Fruit fly (Drosophila melanogaster) whole organism, embryonic: ENCODE data around the gene CG33939.

Experiments
- C15 ChIP-seq: fragments of 200-800 bp; sonication (Bioruptor generic); IDR thresholded peaks from 3 replicates; pipeline ENCODE4 v1.3.6; 2022; ENCODE audit warnings: missing biosample characterization, missing genetic modification characterization
- CG10431 ChIP-seq: fragments of 200-800 bp; sonication (Bioruptor generic); optimal IDR thresholded peaks from 3 replicates; lab custom pipeline; 2018; ENCODE audit warnings: missing biosample characterization, mild to moderate bottlenecking, missing genetic modification characterization
- CG10462 ChIP-seq: fragments of 200-800 bp; sonication (Bioruptor generic); optimal IDR thresholded peaks from 2 replicates; lab custom pipeline; 2016; ENCODE audit warnings: missing biosample characterization, missing genetic modification characterization
- CG10565 ChIP-seq: fragments of 200-800 bp; sonication (Bioruptor generic); optimal IDR thresholded peaks from 3 replicates; lab custom pipeline; 2016; ENCODE audit warnings: missing biosample characterization, mild to moderate bottlenecking, missing genetic modification characterization
- CG12391 ChIP-seq: fragments of 200-800 bp; sonication (Bioruptor generic); optimal IDR thresholded peaks from 3 replicates; lab custom pipeline; 2018; ENCODE audit warnings: missing biosample characterization, mild to moderate bottlenecking, missing genetic modification characterization, moderate library complexity
- CG13296 ChIP-seq: fragments of 200-800 bp; sonication (Bioruptor generic); optimal IDR thresholded peaks from 3 replicates; lab custom pipeline; 2018; ENCODE audit warnings: missing biosample characterization, mild to moderate bottlenecking, missing genetic modification characterization
- CG17568 ChIP-seq: fragments of 200-800 bp; sonication (Bioruptor generic); optimal IDR thresholded peaks from 2 replicates; lab custom pipeline; 2018; ENCODE audit warnings: missing biosample characterization, mild to moderate bottlenecking, missing genetic modification characterization, moderate library complexity
- CG18262 ChIP-seq: fragments of 200-800 bp; optimal IDR thresholded peaks from 3 replicates; lab custom pipeline; 2019; ENCODE audit warnings: missing biosample characterization, mild to moderate bottlenecking, missing genetic modification characterization, moderate library complexity
- CG2889 ChIP-seq: fragments of 200-800 bp; sonication (Bioruptor generic); IDR thresholded peaks from 3 replicates; pipeline ENCODE4 v1.3.6; 2022; ENCODE audit warnings: missing biosample characterization, missing genetic modification characterization
- CG42726 ChIP-seq: fragments of 200-800 bp; sonication (Bioruptor generic); IDR thresholded peaks from 2 replicates; pipeline ENCODE4 v1.3.6; 2022; ENCODE audit warnings: missing biosample characterization, missing genetic modification characterization; ENCODE audit not compliant: partially characterized antibody
- CG4282 ChIP-seq: fragments of 200-800 bp; sonication (Bioruptor generic); optimal IDR thresholded peaks from 2 replicates; lab custom pipeline; 2016; ENCODE audit warnings: missing biosample characterization, missing genetic modification characterization
- CG5245 ChIP-seq: fragments of 200-800 bp; sonication (Bioruptor generic); optimal IDR thresholded peaks from 3 replicates; lab custom pipeline; 2016; ENCODE audit warnings: missing biosample characterization, missing genetic modification characterization
- CG6683 ChIP-seq: fragments of 200-800 bp; sonication (Bioruptor generic); optimal IDR thresholded peaks from 2 replicates; lab custom pipeline; 2017; ENCODE audit warnings: missing biosample characterization, mild to moderate bottlenecking, missing genetic modification characterization, missing genetic modification reagents
- CG8089 ChIP-seq: fragments of 200-800 bp; sonication (Bioruptor generic); optimal IDR thresholded peaks from 3 replicates; lab custom pipeline; 2016; ENCODE audit warnings: missing biosample characterization, missing genetic modification characterization
- CG8290 ChIP-seq, 3 experiments: fragments of 200-800 bp; sonication (Bioruptor generic); optimal IDR thresholded peaks; 2 replicates each; lab custom pipeline; 2016 to 2019; ENCODE audit warnings: missing biosample characterization in 3 of 3, missing genetic modification characterization in 3 of 3, mild to moderate bottlenecking in 2 of 3, moderate library complexity in 1 of 3
- CG8388 ChIP-seq: fragments of 200-800 bp; sonication (Bioruptor generic); optimal IDR thresholded peaks from 2 replicates; lab custom pipeline; 2019; ENCODE audit warnings: missing biosample characterization, mild to moderate bottlenecking, missing genetic modification characterization, moderate library complexity
- CG9797 ChIP-seq: fragments of 200-800 bp; sonication (Bioruptor generic); optimal IDR thresholded peaks from 3 replicates; lab custom pipeline; 2018; ENCODE audit warnings: missing biosample characterization, mild to moderate bottlenecking, missing genetic modification characterization
- CG9817 ChIP-seq: fragments of 200-800 bp; sonication (Bioruptor generic); optimal IDR thresholded peaks from 2 replicates; lab custom pipeline; 2018; ENCODE audit warnings: missing biosample characterization, mild to moderate bottlenecking, missing genetic modification characterization, moderate library complexity
- CrebB ChIP-seq: fragments of 200-800 bp; sonication (Bioruptor generic); optimal IDR thresholded peaks from 3 replicates; lab custom pipeline; 2018; ENCODE audit warnings: missing biosample characterization, mild to moderate bottlenecking, missing genetic modification characterization
- Dip2 ChIP-seq: fragments of 200-800 bp; sonication (Bioruptor generic); IDR thresholded peaks from 2 replicates; pipeline ENCODE4 v1.3.6; 2022; ENCODE audit warnings: missing biosample characterization, missing genetic modification characterization
- Doc2 ChIP-seq: fragments of 200-800 bp; sonication (Bioruptor generic); IDR thresholded peaks from 2 replicates; pipeline ENCODE4 v1.3.6; 2022; ENCODE audit warnings: missing biosample characterization, missing genetic modification characterization
- Dref ChIP-seq: fragments of 200-800 bp; sonication (Bioruptor generic); IDR thresholded peaks from 2 replicates; pipeline ENCODE4 v1.3.6; 2022; ENCODE audit warnings: missing biosample characterization, missing genetic modification characterization
- Gsc ChIP-seq: fragments of 200-800 bp; sonication (Bioruptor generic); IDR thresholded peaks from 2 replicates; pipeline ENCODE4 v1.3.6; 2022; ENCODE audit warnings: missing biosample characterization, missing genetic modification characterization
- Hand ChIP-seq: fragments of 200-800 bp; sonication (Bioruptor generic); optimal IDR thresholded peaks from 2 replicates; lab custom pipeline; 2017; ENCODE audit warnings: mild to moderate bottlenecking, missing biosample characterization, missing genetic modification reagents, missing genetic modification characterization
- Mad ChIP-seq: fragments of 200-800 bp; sonication (Bioruptor generic); optimal IDR thresholded peaks from 2 replicates; lab custom pipeline; 2016; ENCODE audit warnings: missing biosample characterization, missing genetic modification characterization
- Ptx1 ChIP-seq: fragments of 200-800 bp; sonication (Bioruptor generic); IDR thresholded peaks from 2 replicates; pipeline ENCODE4 v1.3.6; 2022; ENCODE audit warnings: missing biosample characterization, missing genetic modification characterization
- crc ChIP-seq: fragments of 200-800 bp; sonication (Bioruptor generic); optimal IDR thresholded peaks from 2 replicates; lab custom pipeline; 2016; ENCODE audit warnings: missing biosample characterization, missing genetic modification characterization
- crol ChIP-seq: fragments of 200-800 bp; sonication (Bioruptor generic); IDR thresholded peaks from 2 replicates; pipeline ENCODE4 v1.3.6; 2022; ENCODE audit warnings: missing biosample characterization, missing genetic modification characterization
- dpn ChIP-seq, 2 experiments: fragments of 200-800 bp; sonication (Bioruptor generic); optimal IDR thresholded peaks; 3 replicates each; lab custom pipeline; 2016; ENCODE audit warnings: missing biosample characterization in 2 of 2, missing genetic modification characterization in 2 of 2
- emc ChIP-seq: fragments of 200-800 bp; sonication (Bioruptor generic); optimal IDR thresholded peaks from 2 replicates; lab custom pipeline; 2016; ENCODE audit warnings: missing biosample characterization, missing genetic modification characterization
- ems ChIP-seq: fragments of 200-800 bp; sonication (Bioruptor generic); optimal IDR thresholded peaks from 3 replicates; lab custom pipeline; 2016; ENCODE audit warnings: missing biosample characterization, missing genetic modification characterization
- ewg ChIP-seq: fragments of 200-800 bp; sonication (Bioruptor generic); optimal IDR thresholded peaks from 3 replicates; lab custom pipeline; 2017; ENCODE audit warnings: mild to moderate bottlenecking, missing biosample characterization, missing genetic modification reagents, missing genetic modification characterization
- fd64A ChIP-seq: fragments of 200-800 bp; sonication (Bioruptor generic); optimal IDR thresholded peaks from 3 replicates; lab custom pipeline; 2018; ENCODE audit warnings: missing biosample characterization, mild to moderate bottlenecking, missing genetic modification characterization
- grau ChIP-seq: fragments of 200-800 bp; optimal IDR thresholded peaks from 3 replicates; lab custom pipeline; 2019; ENCODE audit warnings: missing biosample characterization, mild to moderate bottlenecking, missing genetic modification characterization, moderate library complexity
- h ChIP-seq: fragments of >200 bp; optimal IDR thresholded peaks from 2 replicates; lab custom pipeline; 2017
- hkb ChIP-seq, 2 experiments: fragments of 200-800 bp in 1 of 2; fragments of >200 bp in 1 of 2; sonication (Bioruptor generic) in 1 of 2; IDR thresholded peaks in 1 of 2; optimal IDR thresholded peaks in 1 of 2; 2 replicates each; pipeline versions ENCODE4 v1.3.6 to Lab custom; 2017 to 2022; ENCODE audit warnings: missing biosample characterization in 1 of 2, missing genetic modification characterization in 1 of 2
- mld ChIP-seq: fragments of 200-800 bp; sonication (Bioruptor generic); IDR thresholded peaks from 3 replicates; pipeline ENCODE4 v1.3.6; 2022; ENCODE audit warnings: missing biosample characterization, missing genetic modification characterization; ENCODE audit not compliant: partially characterized antibody
- pum ChIP-seq: fragments of 200-800 bp; sonication (Bioruptor generic); optimal IDR thresholded peaks from 2 replicates; lab custom pipeline; 2016; ENCODE audit warnings: missing biosample characterization, missing genetic modification characterization
- pzg ChIP-seq: fragments of 200-800 bp; sonication (Bioruptor generic); optimal IDR thresholded peaks from 3 replicates; lab custom pipeline; 2018; ENCODE audit warnings: missing biosample characterization, mild to moderate bottlenecking, missing genetic modification characterization, moderate library complexity
- rib ChIP-seq: fragments of 200-800 bp; sonication (Bioruptor generic); IDR thresholded peaks from 2 replicates; pipeline ENCODE4 v1.3.6; 2022; ENCODE audit warnings: missing biosample characterization, missing genetic modification characterization
- row ChIP-seq: fragments of 200-800 bp; sonication (Bioruptor generic); IDR thresholded peaks from 3 replicates; pipeline ENCODE4 v1.3.6; 2022; ENCODE audit warnings: missing biosample characterization, missing genetic modification characterization
- sim ChIP-seq: fragments of 200-800 bp; sonication (Bioruptor generic); IDR thresholded peaks from 2 replicates; pipeline ENCODE4 v1.3.6; 2022; ENCODE audit warnings: missing biosample characterization, missing genetic modification characterization
- sima ChIP-seq: fragments of 200-800 bp; sonication (Bioruptor generic); optimal IDR thresholded peaks from 2 replicates; lab custom pipeline; 2016; ENCODE audit warnings: missing biosample characterization, missing genetic modification characterization
- stwl ChIP-seq: fragments of 200-800 bp; sonication (Bioruptor generic); optimal IDR thresholded peaks from 3 replicates; lab custom pipeline; 2018; ENCODE audit warnings: missing biosample characterization, mild to moderate bottlenecking, missing genetic modification characterization, moderate library complexity
- tap ChIP-seq: fragments of 200-800 bp; optimal IDR thresholded peaks from 3 replicates; lab custom pipeline; 2019; ENCODE audit warnings: missing biosample characterization, mild to moderate bottlenecking, missing genetic modification characterization, moderate library complexity
- tio ChIP-seq: fragments of 200-800 bp; sonication (Bioruptor generic); optimal IDR thresholded peaks from 2 replicates; lab custom pipeline; 2017; ENCODE audit warnings: missing biosample characterization, missing genetic modification characterization, inconsistent platforms
- tll ChIP-seq, 2 experiments: fragments of 200-800 bp in 1 of 2; fragments of >200 bp in 1 of 2; sonication (Bioruptor generic) in 1 of 2; optimal IDR thresholded peaks; 2 replicates each; lab custom pipeline; 2017 to 2019; ENCODE audit warnings: missing biosample characterization in 2 of 2, missing genetic modification characterization in 2 of 2, mild to moderate bottlenecking in 1 of 2, moderate library complexity in 1 of 2
- usp ChIP-seq: fragments of >200 bp; optimal IDR thresholded peaks from 2 replicates; lab custom pipeline; 2017; ENCODE audit warnings: missing biosample characterization, missing genetic modification characterization
- zen ChIP-seq: fragments of 200-800 bp; sonication (Bioruptor generic); optimal IDR thresholded peaks from 3 replicates; lab custom pipeline; 2018; ENCODE audit warnings: missing biosample characterization, mild to moderate bottlenecking, missing genetic modification characterization, moderate library complexity

CG33939 gene

dm6 chrX:19179696-19180255 lies 5.1 kb upstream of the CG33939 start, which contains the start of the genes CG7556 and CG7453 (continued):
- TF ChIP-seq CG13296 (GFP tag; lab: Kevin White, UChicago) = peak; percentile 53
- no peak for TF ChIP-seq Doc2 (GFP tag; lab: Robert Waterston, UW)
- TF ChIP-seq usp (GFP tag; lab: Kevin White, UChicago) = no peak
- peak; percentile 42 for TF ChIP-seq CG6683 (GFP tag; lab: Kevin White, UChicago)
- TF ChIP-seq tio (GFP tag; lab: Kevin White, UChicago) = peak; percentile 79
- TF ChIP-seq dpn (GFP tag; optimal IDR thresholded peaks at IDR 0.05; lab: Kevin White, UChicago) = peak; percentile 74 to 76
- peak; percentile 60 for TF ChIP-seq Mad
- TF ChIP-seq zen = peak; percentile 22
- TF ChIP-seq hkb (optimal IDR thresholded peaks at IDR 0.05; lab: Kevin White, UChicago) = no peak
- peak; percentile 58; the same call in 1 of the 2 replicates for TF ChIP-seq hkb (GFP tag; IDR thresholded peaks at IDR 0.05; lab: Robert Waterston, UW)
- TF ChIP-seq mld (GFP tag; lab: Robert Waterston, UW) = no peak
- TF ChIP-seq ems (GFP tag; lab: Kevin White, UChicago) = peak; percentile 71
- peak; percentile 59 for TF ChIP-seq CG10462 (GFP tag; lab: Kevin White, UChicago)
- peak; percentile 33 for TF ChIP-seq sima (GFP tag; lab: Kevin White, UChicago)
- peak; percentile 44 for TF ChIP-seq CG17568 (GFP tag; lab: Kevin White, UChicago)
- TF ChIP-seq CG8290 (GFP tag; optimal IDR thresholded peaks at IDR 0.05; lab: Kevin White, UChicago) = peak; percentile 52
- peak in 1 of 2 experiments; percentile 27 for TF ChIP-seq CG8290 (tag; optimal IDR thresholded peaks at IDR 0.05; lab: Kevin White, UChicago)
- no peak for TF ChIP-seq crol (GFP tag; lab: Robert Waterston, UW)
- peak; percentile 76 for TF ChIP-seq grau (tag; lab: Kevin White, UChicago)
- 0 out of 3 replicates have a peak, but pooled peaks have one; percentile 26 for TF ChIP-seq C15
- TF ChIP-seq pum (GFP tag; lab: Kevin White, UChicago) = peak; percentile 72
- no peak for TF ChIP-seq h (lab: Kevin White, UChicago)
- TF ChIP-seq Gsc (GFP tag; lab: Robert Waterston, UW) = no peak
- no peak for TF ChIP-seq Dip2 (GFP tag; lab: Robert Waterston, UW)
- peak; percentile 54 for TF ChIP-seq Dref (GFP tag; lab: Robert Waterston, UW)
- no peak for TF ChIP-seq CG4282
- peak; percentile 41 for TF ChIP-seq pzg
- TF ChIP-seq CG42726 (GFP tag; lab: Robert Waterston, UW) = no peak
- no peak for TF ChIP-seq tll (GFP tag; optimal IDR thresholded peaks at IDR 0.05; lab: Kevin White, UChicago)
- TF ChIP-seq CG8089 (GFP tag; lab: Kevin White, UChicago) = peak; percentile 29
- peak; percentile 8 for TF ChIP-seq CG9797
- peak; percentile 64 for TF ChIP-seq ewg (GFP tag; lab: Kevin White, UChicago)
- TF ChIP-seq CrebB (tag; lab: Kevin White, UChicago) = no peak
- TF ChIP-seq sim (GFP tag; lab: Robert Waterston, UW) = no peak
- no peak for TF ChIP-seq CG10565 (GFP tag; lab: Kevin White, UChicago)
- TF ChIP-seq CG9817 (tag; lab: Kevin White, UChicago) = peak; percentile 62
- TF ChIP-seq fd64A (GFP tag; lab: Kevin White, UChicago) = no peak
- peak; percentile 2 for TF ChIP-seq stwl (tag; lab: Kevin White, UChicago)
- TF ChIP-seq tap = peak; percentile 22
- peak; percentile 89 for TF ChIP-seq CG12391 (tag; lab: Kevin White, UChicago)
- peak; percentile 18 for TF ChIP-seq CG10431 (GFP tag; lab: Kevin White, UChicago)
- TF ChIP-seq Hand (GFP tag; lab: Kevin White, UChicago) = no peak
- TF ChIP-seq emc (GFP tag; lab: Kevin White, UChicago) = peak; percentile 57
- TF ChIP-seq CG18262 = peak; percentile 77
- peak; percentile 18 for TF ChIP-seq crc (GFP tag; lab: Kevin White, UChicago)
- TF ChIP-seq Ptx1 (GFP tag; lab: Robert Waterston, UW) = peak; percentile 73
- no peak for TF ChIP-seq rib (GFP tag; lab: Robert Waterston, UW)
- TF ChIP-seq CG5245 = peak; percentile 64
- TF ChIP-seq CG2889 (GFP tag; lab: Robert Waterston, UW) = 0 out of 3 replicates have a peak, but pooled peaks have one; percentile 54
- peak; percentile 83 for TF ChIP-seq row (GFP tag; lab: Robert Waterston, UW)
- TF ChIP-seq CG8388 (GFP tag; lab: Kevin White, UChicago) = peak; percentile 64
